Worm (Caenorhabditis elegans) whole organism, L2 larva: ENCODE results near the gene F57B1.1.

Source experiments
- C34F6.9 ChIP-seq: fragments of 150-350 bp; optimal IDR thresholded peaks from 2 replicates; lab custom pipeline; 2014; ENCODE audit warnings: missing biosample characterization, missing genetic modification characterization
- F13H6.1 ChIP-seq: sonication (generic microtip); optimal IDR thresholded peaks from 2 replicates; lab custom pipeline; 2016; ENCODE audit warnings: missing genetic modification characterization, missing compliant biosample characterization
- Y55F3AM.14 ChIP-seq: fragments of 200-800 bp; sonication (Bioruptor generic); optimal IDR thresholded peaks from 2 replicates; lab custom pipeline; 2018; ENCODE audit warnings: mild to moderate bottlenecking, missing genetic modification characterization, missing compliant biosample characterization
- ZK546.5 ChIP-seq: sonication (generic microtip); optimal IDR thresholded peaks from 2 replicates; lab custom pipeline; 2017; ENCODE audit warnings: missing biosample characterization, missing genetic modification characterization
- alr-1 ChIP-seq: fragments of 150-350 bp; optimal IDR thresholded peaks from 2 replicates; lab custom pipeline; 2014; ENCODE audit warnings: missing biosample characterization, missing genetic modification characterization
- aly-2 ChIP-seq: fragments of 150-350 bp; optimal IDR thresholded peaks from 2 replicates; lab custom pipeline; 2014; ENCODE audit warnings: missing biosample characterization, missing genetic modification characterization
- ama-1 ChIP-seq: fragments of 150-350 bp; optimal IDR thresholded peaks from 2 replicates; lab custom pipeline; 2018; ENCODE audit warnings: inconsistent platforms
- ceh-16 ChIP-seq: fragments of 150-350 bp; optimal IDR thresholded peaks from 2 replicates; lab custom pipeline; 2014; ENCODE audit warnings: missing biosample characterization, missing genetic modification characterization
- ceh-82 ChIP-seq: fragments of 150-350 bp; optimal IDR thresholded peaks from 2 replicates; lab custom pipeline; 2014; ENCODE audit warnings: missing biosample characterization, missing genetic modification characterization
- crh-2 ChIP-seq: sonication (generic microtip); optimal IDR thresholded peaks from 2 replicates; lab custom pipeline; 2017; ENCODE audit warnings: missing biosample characterization, missing genetic modification characterization
- dmd-4 ChIP-seq: sonication (generic microtip); optimal IDR thresholded peaks from 2 replicates; lab custom pipeline; 2017; ENCODE audit warnings: missing biosample characterization, missing genetic modification characterization
- elt-1 ChIP-seq: fragments of 150-350 bp; optimal IDR thresholded peaks from 2 replicates; lab custom pipeline; 2014; ENCODE audit warnings: missing biosample characterization, missing genetic modification characterization
- elt-3 ChIP-seq: sonication (generic microtip); optimal IDR thresholded peaks from 2 replicates; lab custom pipeline; 2017; ENCODE audit warnings: missing biosample characterization, missing genetic modification characterization
- fos-1 ChIP-seq: fragments of 150-350 bp; optimal IDR thresholded peaks from 2 replicates; lab custom pipeline; 2014; ENCODE audit warnings: missing biosample characterization, missing genetic modification characterization
- gmeb-1 ChIP-seq: fragments of 150-350 bp; optimal IDR thresholded peaks from 2 replicates; lab custom pipeline; 2014; ENCODE audit warnings: missing biosample characterization, missing genetic modification characterization
- lin-13 ChIP-seq: fragments of 150-350 bp; optimal IDR thresholded peaks from 2 replicates; lab custom pipeline; 2014; ENCODE audit warnings: missing biosample characterization, missing genetic modification reagents, missing genetic modification characterization
- lin-39 ChIP-seq: fragments of 150-350 bp; optimal IDR thresholded peaks from 2 replicates; lab custom pipeline; 2014; ENCODE audit warnings: missing biosample characterization, missing genetic modification reagents, missing genetic modification characterization
- lsy-2 ChIP-seq, 2 experiments: fragments of 150-350 bp in 1 of 2; sonication (generic microtip) in 1 of 2; optimal IDR thresholded peaks; 2 replicates each; lab custom pipeline; 2014 to 2017; ENCODE audit warnings: missing biosample characterization in 2 of 2, missing genetic modification characterization in 2 of 2
- mab-5 ChIP-seq: fragments of 150-350 bp; optimal IDR thresholded peaks from 2 replicates; lab custom pipeline; 2014; ENCODE audit warnings: missing biosample characterization, missing genetic modification characterization
- mdl-1 ChIP-seq, 2 experiments: fragments of 150-350 bp in 1 of 2; sonication (generic microtip) in 1 of 2; optimal IDR thresholded peaks; 2 replicates each; lab custom pipeline; 2017; ENCODE audit warnings: missing biosample characterization in 2 of 2, missing genetic modification characterization in 2 of 2
- nhr-10 ChIP-seq: sonication (generic microtip); optimal IDR thresholded peaks from 2 replicates; lab custom pipeline; 2017; ENCODE audit warnings: missing biosample characterization, missing genetic modification characterization
- nhr-11 ChIP-seq: fragments of 150-350 bp; optimal IDR thresholded peaks from 2 replicates; lab custom pipeline; 2014; ENCODE audit warnings: missing biosample characterization, missing genetic modification characterization
- nhr-12 ChIP-seq: fragments of 150-350 bp; optimal IDR thresholded peaks from 2 replicates; lab custom pipeline; 2014; ENCODE audit warnings: missing biosample characterization, missing genetic modification characterization
- nhr-21 ChIP-seq: fragments of 150-350 bp; optimal IDR thresholded peaks from 2 replicates; lab custom pipeline; 2014; ENCODE audit warnings: missing biosample characterization, missing genetic modification characterization
- nhr-237 ChIP-seq: fragments of 150-350 bp; optimal IDR thresholded peaks from 2 replicates; lab custom pipeline; 2014; ENCODE audit warnings: missing biosample characterization, missing genetic modification characterization
- nhr-25 ChIP-seq: fragments of 150-350 bp; sonication (generic microtip); optimal IDR thresholded peaks from 3 replicates; lab custom pipeline; 2014; ENCODE audit warnings: missing biosample characterization, missing genetic modification characterization
- nhr-6 ChIP-seq: fragments of 150-350 bp; optimal IDR thresholded peaks from 2 replicates; lab custom pipeline; 2014; ENCODE audit warnings: missing biosample characterization, missing genetic modification characterization
- nhr-77 ChIP-seq: fragments of 150-350 bp; optimal IDR thresholded peaks from 2 replicates; lab custom pipeline; 2014; ENCODE audit warnings: missing biosample characterization, missing genetic modification characterization
- sem-4 ChIP-seq: fragments of 150-350 bp; optimal IDR thresholded peaks from 2 replicates; lab custom pipeline; 2014; ENCODE audit warnings: missing biosample characterization, missing genetic modification reagents, missing genetic modification characterization
- skn-1 ChIP-seq: sonication (generic microtip); optimal IDR thresholded peaks from 2 replicates; lab custom pipeline; 2017; ENCODE audit warnings: missing biosample characterization, missing genetic modification characterization
- sma-9 ChIP-seq, 2 experiments: fragments of 150-350 bp in 1 of 2; sonication (generic microtip) in 1 of 2; optimal IDR thresholded peaks; 2 replicates each; lab custom pipeline; 2014 to 2016; ENCODE audit warnings: missing genetic modification characterization in 2 of 2, mild to moderate bottlenecking in 1 of 2, missing biosample characterization in 1 of 2, missing compliant biosample characterization in 1 of 2, missing genetic modification reagents in 1 of 2, moderate library complexity in 1 of 2
- snpc-4 ChIP-seq: fragments of 150-350 bp; optimal IDR thresholded peaks from 2 replicates; lab custom pipeline; 2014; ENCODE audit warnings: missing biosample characterization, missing genetic modification characterization
- unc-39 ChIP-seq: fragments of 150-350 bp; optimal IDR thresholded peaks from 2 replicates; lab custom pipeline; 2014; ENCODE audit warnings: missing biosample characterization, missing genetic modification characterization
- unc-55 ChIP-seq: fragments of 150-350 bp; sonication (generic microtip); optimal IDR thresholded peaks from 3 replicates; lab custom pipeline; 2014; ENCODE audit warnings: missing biosample characterization, missing genetic modification reagents, missing genetic modification characterization
- unc-62 ChIP-seq: fragments of 150-350 bp; optimal IDR thresholded peaks from 2 replicates; lab custom pipeline; 2014; ENCODE audit warnings: missing biosample characterization, missing genetic modification reagents, missing genetic modification characterization
- zag-1 ChIP-seq: fragments of 150-350 bp; optimal IDR thresholded peaks from 2 replicates; lab custom pipeline; 2014; ENCODE audit warnings: missing biosample characterization, missing genetic modification characterization
- ztf-1 ChIP-seq: fragments of 200-800 bp; sonication (Bioruptor generic); conservative IDR thresholded peaks from 2 replicates; pipeline ENCODE4 v1.3.6; 2022; ENCODE audit warnings: missing genetic modification characterization, missing compliant biosample characterization
- ztf-11 ChIP-seq: sonication (generic microtip); optimal IDR thresholded peaks from 2 replicates; lab custom pipeline; 2017; ENCODE audit warnings: missing biosample characterization, missing genetic modification characterization
- ztf-4 ChIP-seq: fragments of 150-350 bp; optimal IDR thresholded peaks from 2 replicates; lab custom pipeline; 2014; ENCODE audit warnings: missing biosample characterization, missing genetic modification characterization

F57B1.1 gene

DNA sequence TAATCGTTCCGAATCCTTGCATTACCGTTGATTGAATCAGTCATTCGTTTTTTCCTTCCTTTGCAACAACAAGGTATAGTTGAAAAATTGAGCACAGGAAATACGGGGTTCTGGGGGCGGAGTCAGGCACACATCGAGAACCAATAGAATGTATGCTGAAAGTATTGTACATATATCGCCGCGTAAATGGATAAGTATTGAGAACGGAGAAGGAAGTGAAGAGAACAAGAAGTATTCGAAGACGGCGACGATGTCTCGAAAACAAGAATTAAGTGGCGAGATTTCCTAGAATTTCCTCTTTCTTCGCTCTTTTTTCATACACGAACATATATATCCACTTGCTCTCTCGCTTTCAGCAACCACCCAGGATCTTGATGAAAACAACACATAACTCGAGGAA, 25.6 kb upstream of the F57B1.1 start:
- no peak for TF ChIP-seq lin-13
- TF ChIP-seq nhr-6 (tag; lab: Kevin White, UChicago): no peak
- no peak for TF ChIP-seq ceh-82 (tag; lab: Kevin White, UChicago)
- TF ChIP-seq ztf-1 (GFP tag; lab: Robert Waterston, UW): no peak
- TF ChIP-seq unc-55 (GFP tag; lab: Kevin White, UChicago): no peak
- no peak for TF ChIP-seq lsy-2 (tag; optimal IDR thresholded peaks at IDR 0.05; lab: Kevin White, UChicago)
- no peak for TF ChIP-seq crh-2 (tag; lab: Kevin White, UChicago)
- TF ChIP-seq nhr-11 (tag; lab: Kevin White, UChicago): no peak
- no peak for TF ChIP-seq snpc-4 (tag; lab: Kevin White, UChicago)
- no peak for TF ChIP-seq elt-3 (tag; lab: Kevin White, UChicago)
- TF ChIP-seq ama-1 (lab: Kevin White, UChicago): no peak
- TF ChIP-seq alr-1: no peak
- no peak for TF ChIP-seq mdl-1 (tag; optimal IDR thresholded peaks at IDR 0.05; lab: Kevin White, UChicago)
- TF ChIP-seq Y55F3AM.14 (GFP tag; lab: Kevin White, UChicago): no peak
- TF ChIP-seq sma-9 (GFP tag; optimal IDR thresholded peaks at IDR 0.05; lab: Kevin White, UChicago): no peak
- no peak for TF ChIP-seq sma-9 (tag; optimal IDR thresholded peaks at IDR 0.05; lab: Kevin White, UChicago)
- TF ChIP-seq nhr-21 (tag; lab: Kevin White, UChicago): no peak
- no peak for TF ChIP-seq sem-4 (tag; lab: Kevin White, UChicago)
- TF ChIP-seq nhr-10 (tag; lab: Kevin White, UChicago): no peak
- TF ChIP-seq dmd-4 (tag; lab: Kevin White, UChicago): no peak

DNA sequence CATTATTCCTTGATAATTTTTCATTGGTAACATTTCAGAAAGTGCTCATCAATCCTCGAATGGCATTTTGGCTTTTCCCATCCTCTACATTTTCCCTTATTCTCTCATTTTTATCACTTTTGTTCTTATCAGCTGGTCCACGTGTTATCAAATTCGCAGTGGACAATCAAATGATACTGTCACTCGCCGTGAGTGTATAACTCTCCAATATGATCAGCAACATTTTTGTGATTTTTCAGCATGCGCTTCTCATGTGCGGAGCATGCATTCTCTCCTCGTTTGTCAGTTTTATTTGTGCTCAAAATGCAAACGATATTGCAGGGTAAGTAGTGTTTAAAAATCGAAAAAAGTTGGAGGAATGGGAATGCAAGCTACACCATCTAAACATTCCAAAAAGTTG, 17.1 kb upstream of the F57B1.1 start:
- TF ChIP-seq unc-62 (GFP tag; lab: Kevin White, UChicago) (no peak), zag-1 (tag; lab: Kevin White, UChicago) (no peak), nhr-237 (no peak), ZK546.5 (no peak), fos-1 (tag; lab: Kevin White, UChicago) (peak; percentile 98), lin-39 (tag; lab: Kevin White, UChicago) (no peak), nhr-12 (no peak), sma-9 (GFP tag; optimal IDR thresholded peaks at IDR 0.05; lab: Kevin White, UChicago) (peak; percentile 80), sma-9 (tag; optimal IDR thresholded peaks at IDR 0.05; lab: Kevin White, UChicago) (no peak), skn-1 (tag; lab: Kevin White, UChicago) (no peak), ceh-16 (tag; lab: Kevin White, UChicago) (no peak), unc-39 (no peak), nhr-25 (no peak), ztf-4 (tag; lab: Kevin White, UChicago) (no peak), snpc-4 (tag; lab: Kevin White, UChicago) (no peak), gmeb-1 (tag; lab: Kevin White, UChicago) (no peak), C34F6.9 (tag; lab: Kevin White, UChicago) (no peak), F13H6.1 (peak; percentile 70), crh-2 (tag; lab: Kevin White, UChicago) (peak; percentile 79)

DNA sequence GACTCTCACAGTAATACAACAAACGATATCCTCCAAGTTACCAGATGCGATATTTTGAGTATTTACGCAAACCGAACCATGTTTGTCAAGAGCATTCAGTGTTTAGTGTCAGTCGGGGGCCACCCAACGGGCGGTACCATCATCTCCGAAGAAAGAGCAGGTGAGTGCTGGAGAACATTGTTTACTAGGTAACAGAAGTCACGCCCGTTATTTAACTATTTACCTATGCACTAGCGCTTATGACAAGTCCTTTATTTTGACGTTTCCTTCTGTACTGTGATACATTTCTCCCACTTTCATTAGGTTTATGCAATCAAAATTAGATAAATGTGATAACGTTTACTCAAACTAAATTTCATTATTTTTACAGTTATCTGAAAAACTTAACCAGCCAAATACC, 14.1 kb upstream of the F57B1.1 start, which contains the start of gene F57B1.6:
TSS of gene F57B1.6 (plus strand) at position 79 of the 400 bp plus-strand sequence.
- TF ChIP-seq unc-39 (no peak), lin-13 (no peak)

DNA sequence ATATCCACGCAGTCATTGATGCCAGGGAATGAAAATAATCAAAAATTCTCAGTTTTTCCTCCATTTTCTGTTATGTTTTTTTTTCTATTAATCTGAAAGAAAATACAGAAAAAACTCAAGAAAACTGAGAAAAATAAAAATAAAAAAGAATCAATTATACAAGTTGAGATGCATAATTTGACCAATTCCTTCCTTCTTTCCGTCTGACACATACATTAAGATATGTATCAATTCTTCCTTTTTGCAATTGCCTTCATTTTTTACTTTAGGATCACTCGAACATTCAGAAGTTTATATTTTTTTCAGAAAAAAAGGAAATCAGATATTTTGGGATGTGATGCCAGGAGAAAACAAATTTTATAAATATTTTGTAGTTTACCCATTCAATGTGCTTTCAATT, 12.0 kb upstream of the F57B1.1 start, which contains the start of gene F57B1.5:
TSS of gene F57B1.5 (plus strand) at position 301 of the 400 bp plus-strand sequence.
- TF ChIP-seq nhr-12 (no peak), lin-39 (tag; lab: Kevin White, UChicago) (no peak), aly-2 (tag; lab: Kevin White, UChicago) (no peak)

DNA sequence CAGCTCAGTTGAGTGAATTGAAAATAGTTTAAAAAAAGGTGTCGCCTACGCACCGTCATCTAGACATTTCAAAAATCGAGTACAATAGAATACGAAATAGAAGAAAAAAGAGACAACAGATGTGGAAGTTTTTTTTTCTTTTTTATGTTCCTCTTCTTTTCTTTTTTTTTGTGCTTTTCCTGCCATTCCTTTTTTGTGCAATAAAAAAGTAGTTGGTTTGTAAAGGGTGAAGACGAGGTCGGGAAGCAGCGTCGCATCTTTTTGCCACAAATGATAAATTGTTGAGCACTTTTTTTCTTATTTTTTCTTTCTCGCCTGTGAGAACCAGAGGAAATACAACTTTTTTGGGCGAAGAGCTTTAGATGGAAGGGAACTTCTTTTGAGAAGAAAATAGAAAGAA, 11.1 kb upstream of the F57B1.1 start:
- TF ChIP-seq zag-1 (tag; lab: Kevin White, UChicago) (no peak), snpc-4 (tag; lab: Kevin White, UChicago) (no peak), F13H6.1 (no peak), lin-13 (no peak), mab-5 (tag; lab: Kevin White, UChicago) (no peak), unc-39 (no peak), elt-1 (tag; lab: Kevin White, UChicago) (no peak), fos-1 (tag; lab: Kevin White, UChicago) (no peak), nhr-77 (tag; lab: Kevin White, UChicago) (no peak), nhr-10 (tag; lab: Kevin White, UChicago) (no peak), ceh-82 (tag; lab: Kevin White, UChicago) (no peak), aly-2 (tag; lab: Kevin White, UChicago) (no peak), nhr-11 (tag; lab: Kevin White, UChicago) (no peak), nhr-12 (no peak), ztf-11 (tag; lab: Kevin White, UChicago) (no peak), nhr-6 (tag; lab: Kevin White, UChicago) (no peak), elt-3 (tag; lab: Kevin White, UChicago) (no peak)
- TF ChIP-seq, all 48 proteins: peak for 0
